Worm (Caenorhabditis elegans) whole organism, mixed stage, embryonic: ENCODE measurements around the gene eelo-2.

ENCODE experiments used
- M03D4.4 ChIP-seq: sonication (generic microtip); optimal IDR thresholded peaks from 2 replicates; lab custom pipeline; 2017; ENCODE audit warnings: mild to moderate bottlenecking, missing genetic modification characterization, missing compliant biosample characterization
- bed-3 ChIP-seq: fragments of 200-800 bp; sonication (Bioruptor generic); optimal IDR thresholded peaks from 3 replicates; lab custom pipeline; 2018; ENCODE audit warnings: mild to moderate bottlenecking, missing genetic modification characterization, moderate library complexity, missing compliant biosample characterization
- blmp-1 ChIP-seq: fragments of 150-350 bp; optimal IDR thresholded peaks from 2 replicates; lab custom pipeline; 2014; ENCODE audit warnings: missing biosample characterization, missing genetic modification characterization
- ceh-39 ChIP-seq: fragments of 150-350 bp; optimal IDR thresholded peaks from 2 replicates; lab custom pipeline; 2014; ENCODE audit warnings: missing biosample characterization, missing genetic modification characterization
- ceh-43 ChIP-seq: fragments of 200-800 bp; sonication (Bioruptor generic); optimal IDR thresholded peaks from 2 replicates; lab custom pipeline; 2018; ENCODE audit warnings: mild to moderate bottlenecking, missing genetic modification characterization, moderate library complexity, missing compliant biosample characterization
- ceh-83 ChIP-seq: fragments of 200-800 bp; sonication (Bioruptor generic); optimal IDR thresholded peaks from 2 replicates; lab custom pipeline; 2018; ENCODE audit warnings: mild to moderate bottlenecking, missing genetic modification characterization, missing compliant biosample characterization
- ces-1 ChIP-seq: fragments of 150-350 bp; optimal IDR thresholded peaks from 2 replicates; lab custom pipeline; 2014; ENCODE audit warnings: missing biosample characterization, missing genetic modification reagents, missing genetic modification characterization
- cnd-1 ChIP-seq: fragments of 200-800 bp; sonication (Bioruptor generic); optimal IDR thresholded peaks from 2 replicates; lab custom pipeline; 2018; ENCODE audit warnings: mild to moderate bottlenecking, missing genetic modification characterization, missing compliant biosample characterization
- drap-1 ChIP-seq: fragments of 200-800 bp; sonication (Bioruptor generic); optimal IDR thresholded peaks from 3 replicates; lab custom pipeline; 2018; ENCODE audit warnings: mild to moderate bottlenecking, missing genetic modification characterization, missing compliant biosample characterization
- elt-1 ChIP-seq: sonication (generic microtip); optimal IDR thresholded peaks from 2 replicates; lab custom pipeline; 2017; ENCODE audit warnings: missing genetic modification characterization, mild to moderate bottlenecking, missing compliant biosample characterization, antibody characterized with exemption, moderate library complexity, borderline replicate concordance; ENCODE audit not compliant: insufficient read depth
- elt-3 ChIP-seq: fragments of 150-350 bp; optimal IDR thresholded peaks from 2 replicates; lab custom pipeline; 2014; ENCODE audit warnings: missing biosample characterization, missing genetic modification characterization
- flh-1 ChIP-seq: fragments of 200-800 bp; sonication (Bioruptor generic); optimal IDR thresholded peaks from 2 replicates; lab custom pipeline; 2018; ENCODE audit warnings: mild to moderate bottlenecking, missing genetic modification characterization, moderate library complexity, missing compliant biosample characterization
- ham-2 ChIP-seq: fragments of 200-800 bp; sonication (Bioruptor generic); optimal IDR thresholded peaks from 2 replicates; lab custom pipeline; 2018; ENCODE audit warnings: mild to moderate bottlenecking, missing genetic modification characterization, missing compliant biosample characterization
- hlh-1 ChIP-seq: fragments of 150-350 bp; optimal IDR thresholded peaks from 2 replicates; lab custom pipeline; 2014; ENCODE audit warnings: missing biosample characterization, missing genetic modification reagents, missing genetic modification characterization
- lin-13 ChIP-seq: fragments of 150-350 bp; optimal IDR thresholded peaks from 2 replicates; lab custom pipeline; 2014; ENCODE audit warnings: missing biosample characterization, missing genetic modification characterization
- lin-32 ChIP-seq: fragments of 200-800 bp; sonication (Bioruptor generic); optimal IDR thresholded peaks from 2 replicates; lab custom pipeline; 2018; ENCODE audit warnings: mild to moderate bottlenecking, missing genetic modification characterization, missing compliant biosample characterization
- lsy-2 ChIP-seq: fragments of 150-350 bp; optimal IDR thresholded peaks from 2 replicates; lab custom pipeline; 2014; ENCODE audit warnings: missing biosample characterization, missing genetic modification characterization
- mab-5 ChIP-seq: fragments of 150-350 bp; optimal IDR thresholded peaks from 2 replicates; lab custom pipeline; 2014; ENCODE audit warnings: missing biosample characterization, missing genetic modification characterization
- mep-1 ChIP-seq: fragments of 150-350 bp; optimal IDR thresholded peaks from 2 replicates; lab custom pipeline; 2017; ENCODE audit warnings: missing biosample characterization, missing genetic modification reagents, missing genetic modification characterization, inconsistent platforms
- mls-2 ChIP-seq: sonication (generic microtip); optimal IDR thresholded peaks from 2 replicates; lab custom pipeline; 2016; ENCODE audit warnings: mild to moderate bottlenecking, missing genetic modification characterization, moderate library complexity, missing compliant biosample characterization
- nhr-12 ChIP-seq: fragments of 150-350 bp; optimal IDR thresholded peaks from 2 replicates; lab custom pipeline; 2014; ENCODE audit warnings: missing biosample characterization, missing genetic modification characterization
- nhr-2 ChIP-seq: fragments of 150-350 bp; optimal IDR thresholded peaks from 2 replicates; lab custom pipeline; 2014; ENCODE audit warnings: missing biosample characterization, missing genetic modification characterization
- nhr-237 ChIP-seq: fragments of 150-350 bp; optimal IDR thresholded peaks from 2 replicates; lab custom pipeline; 2014; ENCODE audit warnings: missing biosample characterization, missing genetic modification characterization
- nhr-28 ChIP-seq: fragments of 150-350 bp; optimal IDR thresholded peaks from 2 replicates; lab custom pipeline; 2014; ENCODE audit warnings: missing biosample characterization, missing genetic modification characterization
- nhr-76 ChIP-seq: sonication (generic microtip); optimal IDR thresholded peaks from 2 replicates; lab custom pipeline; 2017; ENCODE audit warnings: missing biosample characterization, missing genetic modification characterization
- pha-4 ChIP-seq: fragments of 150-350 bp; optimal IDR thresholded peaks from 2 replicates; lab custom pipeline; 2018; ENCODE audit warnings: missing biosample characterization, missing genetic modification reagents, missing genetic modification characterization
- sem-2 ChIP-seq: fragments of 200-800 bp; sonication (Bioruptor generic); optimal IDR thresholded peaks from 2 replicates; lab custom pipeline; 2018; ENCODE audit warnings: mild to moderate bottlenecking, missing genetic modification characterization, missing compliant biosample characterization
- snpc-4 ChIP-seq: fragments of 150-350 bp; optimal IDR thresholded peaks from 2 replicates; lab custom pipeline; 2014; ENCODE audit warnings: missing biosample characterization, missing genetic modification characterization
- sptf-1 ChIP-seq: sonication (generic microtip); optimal IDR thresholded peaks from 2 replicates; lab custom pipeline; 2017; ENCODE audit warnings: mild to moderate bottlenecking, missing genetic modification characterization, moderate library complexity, missing compliant biosample characterization
- tbx-8 ChIP-seq: fragments of 200-800 bp; sonication (Bioruptor generic); optimal IDR thresholded peaks from 2 replicates; lab custom pipeline; 2018; ENCODE audit warnings: mild to moderate bottlenecking, missing genetic modification characterization, moderate library complexity, missing compliant biosample characterization
- unc-120 ChIP-seq: sonication (generic microtip); optimal IDR thresholded peaks from 2 replicates; lab custom pipeline; 2017; ENCODE audit warnings: missing genetic modification characterization, missing compliant biosample characterization; ENCODE audit not compliant: poor library complexity, severe bottlenecking
- unc-39 ChIP-seq: fragments of 150-350 bp; optimal IDR thresholded peaks from 2 replicates; lab custom pipeline; 2014; ENCODE audit warnings: missing biosample characterization, missing genetic modification characterization
- unc-62 ChIP-seq: fragments of 150-350 bp; optimal IDR thresholded peaks from 2 replicates; lab custom pipeline; 2014; ENCODE audit warnings: missing biosample characterization, missing genetic modification reagents, missing genetic modification characterization
- zip-8 ChIP-seq: fragments of 150-350 bp; optimal IDR thresholded peaks from 2 replicates; lab custom pipeline; 2014; ENCODE audit warnings: missing biosample characterization, missing genetic modification characterization
- ztf-11 ChIP-seq: fragments of 150-350 bp; optimal IDR thresholded peaks from 2 replicates; lab custom pipeline; 2014; ENCODE audit warnings: missing biosample characterization, missing genetic modification characterization

Gene eelo-2

DNA sequence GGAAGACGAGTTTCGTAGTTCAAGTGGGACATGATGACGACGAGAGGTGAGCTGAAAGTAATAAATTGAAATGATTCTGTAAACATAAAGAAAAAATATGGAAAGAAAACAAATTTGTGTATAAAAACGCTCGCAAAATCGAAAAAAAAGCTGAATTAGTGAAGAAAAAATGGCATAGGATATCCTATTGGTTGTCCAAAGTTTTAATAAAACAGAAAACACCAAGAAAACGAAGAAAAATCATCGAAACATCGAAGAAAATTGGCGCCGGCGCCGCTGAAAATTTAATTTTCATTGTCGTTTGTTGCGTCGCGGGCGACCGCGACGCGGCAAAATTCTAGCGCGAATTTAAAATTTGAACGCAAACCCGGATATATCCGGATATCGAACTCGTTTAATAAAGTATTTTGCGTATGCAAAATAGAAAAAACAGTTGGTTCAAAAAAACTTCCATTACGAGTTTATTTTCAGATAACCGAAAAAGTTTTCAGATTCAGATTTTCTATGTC, 23.7 kb downstream of the eelo-2 start, which contains the start of gene gln-5:
Gene gln-5, minus strand, starts transcription at position 51 of the 509 bp plus-strand sequence.
- TF ChIP-seq nhr-28 (tag; lab: Kevin White, UChicago): no peak
- no peak for TF ChIP-seq M03D4.4 (tag; lab: Kevin White, UChicago)

DNA sequence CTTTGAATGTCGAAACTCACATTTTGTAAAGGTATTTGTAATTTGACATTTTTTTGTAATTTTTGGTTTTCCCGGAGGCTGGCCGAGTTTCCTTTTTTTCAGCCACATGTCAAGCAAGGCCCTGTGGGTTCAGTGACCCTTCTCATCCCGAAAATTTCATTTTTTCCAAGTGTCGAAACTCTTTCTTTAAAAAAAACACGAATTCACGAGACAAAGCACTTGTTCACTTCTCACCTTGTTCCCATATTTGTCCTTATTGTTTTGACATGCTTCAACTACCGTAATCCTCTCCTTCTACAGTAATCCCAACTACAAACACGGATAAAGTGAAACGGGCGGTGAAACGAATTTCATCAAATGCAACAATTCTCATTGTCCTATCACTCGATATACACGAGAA, 25.4 kb downstream of the eelo-2 start, which contains the start of gene lhfp-4:
Gene lhfp-4, plus strand, starts transcription at position 301 of the 400 bp plus-strand sequence.
- no peak for TF ChIP-seq unc-39 (tag; lab: Kevin White, UChicago)
- no peak for TF ChIP-seq mab-5 (tag; lab: Kevin White, UChicago)
- TF ChIP-seq lin-32 (GFP tag; lab: Kevin White, UChicago): no peak
- TF ChIP-seq zip-8: no peak
- TF ChIP-seq ztf-11: no peak
- no peak for TF ChIP-seq nhr-2 (tag; lab: Kevin White, UChicago)
- no peak for TF ChIP-seq ham-2
- TF ChIP-seq unc-120 (tag; lab: Kevin White, UChicago): no peak
- TF ChIP-seq tbx-8: no peak
- TF ChIP-seq snpc-4 (tag; lab: Kevin White, UChicago): no peak
- no peak for TF ChIP-seq lin-13
- no peak for TF ChIP-seq ceh-83 (GFP tag; lab: Kevin White, UChicago)
- TF ChIP-seq pha-4 (tag; lab: Kevin White, UChicago): no peak
- no peak for TF ChIP-seq cnd-1 (tag; lab: Kevin White, UChicago)
- no peak for TF ChIP-seq drap-1 (GFP tag; lab: Kevin White, UChicago)
- no peak for TF ChIP-seq mep-1 (tag; lab: Kevin White, UChicago)
- TF ChIP-seq sptf-1 (tag; lab: Kevin White, UChicago): no peak

DNA sequence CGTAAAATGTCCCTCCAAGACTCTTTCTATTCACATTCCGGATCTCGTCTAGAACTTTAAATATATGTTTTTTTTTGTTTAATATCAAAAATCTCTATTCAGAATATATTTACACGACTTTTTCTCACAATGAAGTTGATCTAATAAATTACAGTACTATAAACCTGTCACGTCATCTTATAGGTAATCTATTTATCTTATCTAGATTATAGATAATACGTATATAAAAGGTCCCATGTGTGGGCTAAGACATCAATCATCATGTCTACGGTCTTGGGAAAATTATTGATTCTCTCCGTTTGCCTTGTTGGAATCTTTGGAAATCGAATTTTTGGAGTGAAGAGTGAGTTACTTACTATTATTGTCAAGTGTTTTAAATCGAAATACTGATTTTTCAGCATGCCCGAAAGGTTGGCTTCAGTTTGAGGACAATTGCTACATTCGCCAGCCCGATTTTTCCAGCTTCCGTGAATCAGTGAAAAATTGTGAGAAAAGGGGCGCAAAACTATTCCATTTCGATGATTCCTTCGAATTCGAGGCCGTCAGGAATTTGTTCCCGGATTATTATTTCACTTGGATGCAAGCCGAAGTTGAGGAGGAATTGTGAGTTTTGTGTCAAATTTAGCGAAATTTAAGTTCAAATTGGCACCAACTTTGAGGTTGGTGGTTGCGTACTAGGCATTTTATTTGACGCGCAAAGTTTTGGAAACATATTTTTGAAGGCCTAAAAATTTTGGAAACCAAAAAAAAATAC, 27.0 kb downstream of the eelo-2 start, which contains the start of gene clec-196:
Gene clec-196, plus strand, starts transcription at position 252 of the 754 bp plus-strand sequence.
- TF ChIP-seq unc-62 (GFP tag; lab: Kevin White, UChicago): peak; percentile 81
- no peak for TF ChIP-seq sptf-1 (tag; lab: Kevin White, UChicago)
- TF ChIP-seq blmp-1: no peak
- TF ChIP-seq nhr-2 (tag; lab: Kevin White, UChicago): peak; percentile 51
- peak; percentile 3 for TF ChIP-seq ceh-39 (tag; lab: Kevin White, UChicago)
- TF ChIP-seq elt-1 (tag; lab: Kevin White, UChicago): peak; percentile 92

DNA sequence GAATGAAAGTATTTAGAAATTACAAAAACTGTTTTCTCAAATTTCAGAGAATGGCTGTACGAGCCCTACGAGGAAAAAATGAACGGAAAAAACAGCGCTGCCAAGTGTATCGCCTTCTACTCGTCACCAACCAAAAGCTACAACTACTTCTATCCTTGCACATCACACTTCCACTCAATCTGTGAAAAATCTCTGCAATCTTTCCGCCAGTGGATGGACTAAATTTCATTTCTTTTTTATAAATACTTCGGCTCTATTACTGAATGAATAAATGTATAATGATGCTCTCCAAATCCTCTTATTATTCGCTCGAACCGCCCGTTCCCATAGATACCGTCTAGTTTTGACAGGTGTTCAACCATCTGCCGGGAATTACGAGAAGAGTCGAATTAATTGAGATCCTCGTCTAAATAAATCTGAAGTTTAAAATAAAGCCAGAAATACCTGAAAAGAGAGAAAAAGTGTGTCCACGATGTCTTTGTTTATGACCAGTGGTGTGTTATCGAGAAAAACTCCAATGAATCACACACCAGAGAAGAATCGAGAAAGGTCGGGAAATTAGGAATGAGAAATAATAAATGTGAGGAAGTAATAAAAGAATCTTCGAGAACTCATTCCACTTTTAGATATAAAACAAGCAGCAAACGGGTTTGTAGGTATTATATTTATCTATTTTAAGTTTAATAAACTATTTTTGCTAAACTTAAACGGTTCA, 27.7 kb downstream of the eelo-2 start:
- no peak for TF ChIP-seq mab-5 (tag; lab: Kevin White, UChicago)
- no peak for TF ChIP-seq bed-3
- TF ChIP-seq nhr-76 (tag; lab: Kevin White, UChicago): no peak
- no peak for TF ChIP-seq nhr-28 (tag; lab: Kevin White, UChicago)
- peak; percentile 75 for TF ChIP-seq cnd-1 (tag; lab: Kevin White, UChicago)

DNA sequence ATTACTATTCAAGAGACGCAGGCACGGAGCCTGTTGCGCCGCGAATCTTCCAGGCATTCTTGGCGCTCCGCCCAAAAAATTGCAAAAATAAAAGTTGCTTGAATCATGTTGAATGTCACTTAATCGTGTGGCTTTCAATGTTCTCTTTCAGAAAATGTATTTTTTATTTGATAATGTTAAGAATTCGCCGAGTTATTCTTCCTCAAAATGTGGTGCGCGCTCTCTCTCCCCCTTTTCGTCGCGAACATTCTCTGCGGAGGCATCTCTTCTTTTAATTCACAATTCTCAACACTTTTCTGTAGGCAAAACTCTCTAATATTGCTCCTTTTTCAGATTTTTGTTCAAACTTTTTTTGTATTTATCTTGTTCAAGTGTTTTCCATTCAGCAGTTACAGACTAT, 28.4 kb downstream of the eelo-2 start:
- TF ChIP-seq elt-1 (tag; lab: Kevin White, UChicago): peak; percentile 7
- peak; percentile 16 for TF ChIP-seq unc-39 (tag; lab: Kevin White, UChicago)
- no peak for TF ChIP-seq nhr-76 (tag; lab: Kevin White, UChicago)
- TF ChIP-seq elt-3 (tag; lab: Kevin White, UChicago): no peak
- TF ChIP-seq nhr-2 (tag; lab: Kevin White, UChicago): peak; percentile 44
- peak; percentile 10 for TF ChIP-seq lin-32 (GFP tag; lab: Kevin White, UChicago)
- TF ChIP-seq lin-13: peak; percentile 99
- peak; percentile 93 for TF ChIP-seq mls-2
- peak; percentile 90 for TF ChIP-seq M03D4.4 (tag; lab: Kevin White, UChicago)
- TF ChIP-seq snpc-4 (tag; lab: Kevin White, UChicago): no peak
- peak; percentile 89 for TF ChIP-seq ceh-43 (GFP tag; lab: Kevin White, UChicago)
- no peak for TF ChIP-seq zip-8
- TF ChIP-seq flh-1 (GFP tag; lab: Kevin White, UChicago): peak; percentile 45
- peak; percentile 41 for TF ChIP-seq hlh-1 (tag; lab: Kevin White, UChicago)
- TF ChIP-seq ztf-11: peak; percentile 83
- TF ChIP-seq mep-1 (tag; lab: Kevin White, UChicago): peak; percentile 99
- TF ChIP-seq unc-120 (tag; lab: Kevin White, UChicago): peak; percentile 78
- peak; percentile 20 for TF ChIP-seq ham-2
- TF ChIP-seq nhr-237 (tag; lab: Kevin White, UChicago): peak; percentile 97
- no peak for TF ChIP-seq nhr-12
- peak; percentile 95 for TF ChIP-seq ces-1 (GFP tag; lab: Kevin White, UChicago)
- TF ChIP-seq ceh-83 (GFP tag; lab: Kevin White, UChicago): peak; percentile 79
- peak; percentile 87 for TF ChIP-seq drap-1 (GFP tag; lab: Kevin White, UChicago)
- TF ChIP-seq ceh-39 (tag; lab: Kevin White, UChicago): peak; percentile 96
- no peak for TF ChIP-seq nhr-28 (tag; lab: Kevin White, UChicago)
- TF ChIP-seq tbx-8: peak; percentile 82
- peak; percentile 93 for TF ChIP-seq cnd-1 (tag; lab: Kevin White, UChicago)
- peak; percentile 93 for TF ChIP-seq sptf-1 (tag; lab: Kevin White, UChicago)
- peak; percentile 68 for TF ChIP-seq mab-5 (tag; lab: Kevin White, UChicago)
- no peak for TF ChIP-seq bed-3
- peak; percentile 20 for TF ChIP-seq sem-2
- TF ChIP-seq lsy-2 (tag; lab: Kevin White, UChicago): peak; percentile 89
